Worm (Caenorhabditis elegans) whole organism, mixed stage, embryonic: Measurements from ENCODE around the gene lec-1.
A peak's percentile ranks its signal among the peaks of the same experiment; 100 is the strongest.

Experiments
- M03D4.4 ChIP-seq: sonication (generic microtip); optimal IDR thresholded peaks from 2 replicates; lab custom pipeline; 2017; ENCODE audit warnings: mild to moderate bottlenecking, missing genetic modification characterization, missing compliant biosample characterization
- bed-3 ChIP-seq: fragments of 200-800 bp; sonication (Bioruptor generic); optimal IDR thresholded peaks from 3 replicates; lab custom pipeline; 2018; ENCODE audit warnings: mild to moderate bottlenecking, missing genetic modification characterization, moderate library complexity, missing compliant biosample characterization
- ceh-39 ChIP-seq: fragments of 150-350 bp; optimal IDR thresholded peaks from 2 replicates; lab custom pipeline; 2014; ENCODE audit warnings: missing biosample characterization, missing genetic modification characterization
- ceh-43 ChIP-seq: fragments of 200-800 bp; sonication (Bioruptor generic); optimal IDR thresholded peaks from 2 replicates; lab custom pipeline; 2018; ENCODE audit warnings: mild to moderate bottlenecking, missing genetic modification characterization, moderate library complexity, missing compliant biosample characterization
- ceh-83 ChIP-seq: fragments of 200-800 bp; sonication (Bioruptor generic); optimal IDR thresholded peaks from 2 replicates; lab custom pipeline; 2018; ENCODE audit warnings: mild to moderate bottlenecking, missing genetic modification characterization, missing compliant biosample characterization
- ces-1 ChIP-seq: fragments of 150-350 bp; optimal IDR thresholded peaks from 2 replicates; lab custom pipeline; 2014; ENCODE audit warnings: missing biosample characterization, missing genetic modification reagents, missing genetic modification characterization
- cnd-1 ChIP-seq: fragments of 200-800 bp; sonication (Bioruptor generic); optimal IDR thresholded peaks from 2 replicates; lab custom pipeline; 2018; ENCODE audit warnings: mild to moderate bottlenecking, missing genetic modification characterization, missing compliant biosample characterization
- drap-1 ChIP-seq: fragments of 200-800 bp; sonication (Bioruptor generic); optimal IDR thresholded peaks from 3 replicates; lab custom pipeline; 2018; ENCODE audit warnings: mild to moderate bottlenecking, missing genetic modification characterization, missing compliant biosample characterization
- elt-1 ChIP-seq: sonication (generic microtip); optimal IDR thresholded peaks from 2 replicates; lab custom pipeline; 2017; ENCODE audit warnings: missing genetic modification characterization, mild to moderate bottlenecking, missing compliant biosample characterization, antibody characterized with exemption, moderate library complexity, borderline replicate concordance; ENCODE audit not compliant: insufficient read depth
- elt-3 ChIP-seq: fragments of 150-350 bp; optimal IDR thresholded peaks from 2 replicates; lab custom pipeline; 2014; ENCODE audit warnings: missing biosample characterization, missing genetic modification characterization
- ham-2 ChIP-seq: fragments of 200-800 bp; sonication (Bioruptor generic); optimal IDR thresholded peaks from 2 replicates; lab custom pipeline; 2018; ENCODE audit warnings: mild to moderate bottlenecking, missing genetic modification characterization, missing compliant biosample characterization
- hlh-1 ChIP-seq: fragments of 150-350 bp; optimal IDR thresholded peaks from 2 replicates; lab custom pipeline; 2014; ENCODE audit warnings: missing biosample characterization, missing genetic modification reagents, missing genetic modification characterization
- lin-13 ChIP-seq: fragments of 150-350 bp; optimal IDR thresholded peaks from 2 replicates; lab custom pipeline; 2014; ENCODE audit warnings: missing biosample characterization, missing genetic modification characterization
- lin-32 ChIP-seq: fragments of 200-800 bp; sonication (Bioruptor generic); optimal IDR thresholded peaks from 2 replicates; lab custom pipeline; 2018; ENCODE audit warnings: mild to moderate bottlenecking, missing genetic modification characterization, missing compliant biosample characterization
- lsy-2 ChIP-seq: fragments of 150-350 bp; optimal IDR thresholded peaks from 2 replicates; lab custom pipeline; 2014; ENCODE audit warnings: missing biosample characterization, missing genetic modification characterization
- mab-5 ChIP-seq: fragments of 150-350 bp; optimal IDR thresholded peaks from 2 replicates; lab custom pipeline; 2014; ENCODE audit warnings: missing biosample characterization, missing genetic modification characterization
- mep-1 ChIP-seq: fragments of 150-350 bp; optimal IDR thresholded peaks from 2 replicates; lab custom pipeline; 2017; ENCODE audit warnings: missing biosample characterization, missing genetic modification reagents, missing genetic modification characterization, inconsistent platforms
- nhr-12 ChIP-seq: fragments of 150-350 bp; optimal IDR thresholded peaks from 2 replicates; lab custom pipeline; 2014; ENCODE audit warnings: missing biosample characterization, missing genetic modification characterization
- nhr-2 ChIP-seq: fragments of 150-350 bp; optimal IDR thresholded peaks from 2 replicates; lab custom pipeline; 2014; ENCODE audit warnings: missing biosample characterization, missing genetic modification characterization
- nhr-237 ChIP-seq: fragments of 150-350 bp; optimal IDR thresholded peaks from 2 replicates; lab custom pipeline; 2014; ENCODE audit warnings: missing biosample characterization, missing genetic modification characterization
- nhr-28 ChIP-seq: fragments of 150-350 bp; optimal IDR thresholded peaks from 2 replicates; lab custom pipeline; 2014; ENCODE audit warnings: missing biosample characterization, missing genetic modification characterization
- nhr-76 ChIP-seq: sonication (generic microtip); optimal IDR thresholded peaks from 2 replicates; lab custom pipeline; 2017; ENCODE audit warnings: missing biosample characterization, missing genetic modification characterization
- pha-4 ChIP-seq: fragments of 150-350 bp; optimal IDR thresholded peaks from 2 replicates; lab custom pipeline; 2018; ENCODE audit warnings: missing biosample characterization, missing genetic modification reagents, missing genetic modification characterization
- sem-2 ChIP-seq: fragments of 200-800 bp; sonication (Bioruptor generic); optimal IDR thresholded peaks from 2 replicates; lab custom pipeline; 2018; ENCODE audit warnings: mild to moderate bottlenecking, missing genetic modification characterization, missing compliant biosample characterization
- snpc-4 ChIP-seq: fragments of 150-350 bp; optimal IDR thresholded peaks from 2 replicates; lab custom pipeline; 2014; ENCODE audit warnings: missing biosample characterization, missing genetic modification characterization
- sptf-1 ChIP-seq: sonication (generic microtip); optimal IDR thresholded peaks from 2 replicates; lab custom pipeline; 2017; ENCODE audit warnings: mild to moderate bottlenecking, missing genetic modification characterization, moderate library complexity, missing compliant biosample characterization
- unc-120 ChIP-seq: sonication (generic microtip); optimal IDR thresholded peaks from 2 replicates; lab custom pipeline; 2017; ENCODE audit warnings: missing genetic modification characterization, missing compliant biosample characterization; ENCODE audit not compliant: poor library complexity, severe bottlenecking
- unc-62 ChIP-seq: fragments of 150-350 bp; optimal IDR thresholded peaks from 2 replicates; lab custom pipeline; 2014; ENCODE audit warnings: missing biosample characterization, missing genetic modification reagents, missing genetic modification characterization
- zip-8 ChIP-seq: fragments of 150-350 bp; optimal IDR thresholded peaks from 2 replicates; lab custom pipeline; 2014; ENCODE audit warnings: missing biosample characterization, missing genetic modification characterization
- ztf-11 ChIP-seq: fragments of 150-350 bp; optimal IDR thresholded peaks from 2 replicates; lab custom pipeline; 2014; ENCODE audit warnings: missing biosample characterization, missing genetic modification characterization

The lec-1 gene

ce11 chrII:13181465-13181864 is 13.9 kb upstream of the lec-1 start, which contains the start of gene W09H1.1:
Gene W09H1.1 (minus strand): TSS chrII:13181565.
- no peak for TF ChIP-seq sem-2 (GFP tag; lab: Kevin White, UChicago)
- TF ChIP-seq lin-32 (GFP tag; lab: Kevin White, UChicago), result no peak
- TF ChIP-seq ces-1 (GFP tag; lab: Kevin White, UChicago), result no peak
- TF ChIP-seq nhr-237 (tag; lab: Kevin White, UChicago), result no peak
- no peak for TF ChIP-seq nhr-2 (tag; lab: Kevin White, UChicago)
- TF ChIP-seq ztf-11, result no peak
- TF ChIP-seq pha-4 (tag; lab: Kevin White, UChicago), result no peak
- TF ChIP-seq lsy-2 (tag; lab: Kevin White, UChicago), result no peak
- no peak for TF ChIP-seq hlh-1 (tag; lab: Kevin White, UChicago)
- no peak for TF ChIP-seq M03D4.4 (tag; lab: Kevin White, UChicago)
- no peak for TF ChIP-seq ceh-39 (tag; lab: Kevin White, UChicago)
- TF ChIP-seq snpc-4 (tag; lab: Kevin White, UChicago), result no peak
- TF ChIP-seq lin-13 (tag; lab: Kevin White, UChicago), result no peak
- no peak for TF ChIP-seq mab-5 (tag; lab: Kevin White, UChicago)

ce11 chrII:13183228-13183755 is 12.1 kb upstream of the lec-1 start, which contains the start of the genes W09H1.4 and his-73:
Gene W09H1.4 (plus strand): TSS chrII:13183528.
Gene his-73 (plus strand): TSS chrII:13183705.
- TF ChIP-seq nhr-28 (tag; lab: Kevin White, UChicago) (no peak), hlh-1 (tag; lab: Kevin White, UChicago) (no peak), sem-2 (GFP tag; lab: Kevin White, UChicago) (no peak), ceh-43 (GFP tag; lab: Kevin White, UChicago) (no peak), nhr-76 (no peak), lin-13 (tag; lab: Kevin White, UChicago) (no peak), nhr-2 (tag; lab: Kevin White, UChicago) (no peak), elt-3 (no peak), snpc-4 (tag; lab: Kevin White, UChicago) (no peak), mab-5 (tag; lab: Kevin White, UChicago) (no peak), M03D4.4 (tag; lab: Kevin White, UChicago) (no peak), ham-2 (GFP tag; lab: Kevin White, UChicago) (no peak), mep-1 (tag; lab: Kevin White, UChicago) (no peak), unc-120 (no peak), bed-3 (GFP tag; lab: Kevin White, UChicago) (no peak), sptf-1 (tag; lab: Kevin White, UChicago) (no peak)

ce11 chrII:13184129-13184528 is 11.2 kb upstream of the lec-1 start, which contains the start of gene W09H1.3:
Gene W09H1.3 (plus strand): TSS chrII:13184429.
- TF ChIP-seq zip-8 (tag; lab: Kevin White, UChicago) (no peak), nhr-76 (no peak), drap-1 (GFP tag; lab: Kevin White, UChicago) (no peak), mep-1 (tag; lab: Kevin White, UChicago) (no peak), ztf-11 (no peak), snpc-4 (tag; lab: Kevin White, UChicago) (no peak), bed-3 (GFP tag; lab: Kevin White, UChicago) (no peak), nhr-237 (tag; lab: Kevin White, UChicago) (no peak), lin-13 (tag; lab: Kevin White, UChicago) (no peak)

ce11 chrII:13187188-13187587 is 8.2 kb upstream of the lec-1 start, which contains the start of gene mecr-1:
Gene mecr-1 (minus strand): TSS chrII:13187314.
- no peak for TF ChIP-seq lsy-2 (tag; lab: Kevin White, UChicago)
- TF ChIP-seq elt-3, result no peak
- no peak for TF ChIP-seq nhr-76
- no peak for TF ChIP-seq hlh-1 (tag; lab: Kevin White, UChicago)
- TF ChIP-seq ces-1 (GFP tag; lab: Kevin White, UChicago), result peak; percentile 37

ce11 chrII:13188084-13188483 is 7.3 kb upstream of the lec-1 start:
- TF ChIP-seq hlh-1 (tag; lab: Kevin White, UChicago), result no peak
- no peak for TF ChIP-seq nhr-12
- no peak for TF ChIP-seq pha-4 (tag; lab: Kevin White, UChicago)
- no peak for TF ChIP-seq ces-1 (GFP tag; lab: Kevin White, UChicago)
- TF ChIP-seq elt-1, result no peak
- no peak for TF ChIP-seq sptf-1 (tag; lab: Kevin White, UChicago)
- TF ChIP-seq lin-13 (tag; lab: Kevin White, UChicago), result no peak
- TF ChIP-seq unc-120, result no peak
- TF ChIP-seq, all 35 proteins: peak for 0

- TF ChIP-seq M03D4.4 (tag; lab: Kevin White, UChicago) (peak; percentile 31), unc-120 (peak; percentile 57), bed-3 (GFP tag; lab: Kevin White, UChicago) (no peak), cnd-1 (tag; lab: Kevin White, UChicago) (no peak), ceh-83 (no peak), pha-4 (tag; lab: Kevin White, UChicago) (no peak), unc-62 (GFP tag; lab: Kevin White, UChicago) (peak; percentile 93), ham-2 (GFP tag; lab: Kevin White, UChicago) (peak; percentile 81), lsy-2 (tag; lab: Kevin White, UChicago) (no peak)
These were observed 6.0 kb upstream of the lec-1 start for ce11 chrII:13189363-13189762.
